Worm (Caenorhabditis elegans): Measurements from ENCODE around the gene mfn-1.

ce11 chrII:11424579-11425316 lies 47.1 kb downstream of the mfn-1 start, which contains the start of gene C05D12.3:
- TF ChIP-seq ceh-6 (GFP tag; optimal IDR thresholded peaks at IDR 0.05) (no peak), ceh-45 (GFP tag; IDR thresholded peaks at IDR 0.05) (no peak), unc-86 (tag; optimal IDR thresholded peaks at IDR 0.05) (no peak)

Data from whole organism, late embryonic.